Fruit fly (Drosophila melanogaster): ENCODE measurements around the gene Lar.

The Lar gene

DNA sequence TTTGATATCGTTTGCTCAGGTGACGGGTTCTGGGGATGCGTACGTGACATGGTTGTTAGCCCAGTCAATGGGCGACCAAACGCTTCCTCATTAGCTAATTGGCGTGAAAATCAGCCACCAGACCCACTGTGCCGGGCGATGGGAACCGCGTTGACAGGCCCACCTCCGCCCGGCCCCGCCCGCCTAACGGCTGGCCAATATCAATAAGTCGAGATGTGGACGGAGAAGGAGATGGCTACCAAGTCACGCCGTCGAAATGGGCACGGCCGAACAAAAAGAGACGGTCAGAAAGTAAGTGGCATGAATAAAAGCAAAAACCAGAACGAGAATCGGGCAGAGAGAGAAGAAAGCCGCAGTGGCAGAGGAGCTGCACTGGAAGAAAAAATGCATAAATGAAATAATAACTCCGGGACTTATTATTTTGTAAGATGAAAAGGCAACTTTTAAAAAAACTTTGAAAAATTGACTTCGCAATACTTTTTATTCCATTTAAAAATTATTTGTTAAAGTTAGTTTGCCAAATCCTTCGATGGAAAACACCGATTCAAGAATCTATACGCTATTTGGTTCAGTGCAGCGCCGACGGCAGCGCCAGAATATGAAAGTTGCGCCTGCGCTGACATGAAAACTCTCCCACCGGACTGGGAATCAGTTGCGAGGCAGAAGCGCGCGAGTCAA lies 48.5 kb upstream of the Lar start, which contains the start of gene CG13082 (continued):
- TF ChIP-seq CG12155 (GFP tag; optimal IDR thresholded peaks at IDR 0.05) (peak; percentile 10), BEAF-32 (GFP tag; optimal IDR thresholded peaks at IDR 0.05) (no peak), CG3163 (GFP tag; optimal IDR thresholded peaks at IDR 0.05) (no peak), Hr78 (GFP tag; optimal IDR thresholded peaks at IDR 0.05) (no peak), Hr3 (GFP tag; optimal IDR thresholded peaks at IDR 0.05) (peak; percentile 26), lov (optimal IDR thresholded peaks at IDR 0.05) (no peak), lov (GFP tag; IDR thresholded peaks at IDR 0.05) (no peak), psq (GFP tag; optimal IDR thresholded peaks at IDR 0.05) (no peak), YL-1 (GFP tag; optimal IDR thresholded peaks at IDR 0.05) (no peak), MTF-1 (GFP tag; optimal IDR thresholded peaks at IDR 0.05; ENCODE audit: borderline replicate concordance) (no peak), exex (tag; optimal IDR thresholded peaks at IDR 0.05) (no peak), HmgZ (tag; optimal IDR thresholded peaks at IDR 0.05) (no peak), vnd (GFP tag; IDR thresholded peaks at IDR 0.05; ENCODE audit: partially characterized antibody) (no peak), CG14441 (GFP tag; IDR thresholded peaks at IDR 0.05) (no peak), CG42726 (GFP tag; IDR thresholded peaks at IDR 0.05; ENCODE audit: partially characterized antibody) (no peak), chinmo (GFP tag; IDR thresholded peaks at IDR 0.05; ENCODE audit: partially characterized antibody) (no peak), btn (GFP tag; optimal IDR thresholded peaks at IDR 0.05) (peak; percentile 42), CG13296 (GFP tag; optimal IDR thresholded peaks at IDR 0.05) (no peak), ems (GFP tag; optimal IDR thresholded peaks at IDR 0.05) (no peak), Ravus (GFP tag; IDR thresholded peaks at IDR 0.05) (no peak), CG8944 (GFP tag; optimal IDR thresholded peaks at IDR 0.05) (peak; percentile 27), ssp (GFP tag; IDR thresholded peaks at IDR 0.05) (0 out of 2 replicates have a peak, but pooled peaks have one; percentile 26), dysf (GFP tag; IDR thresholded peaks at IDR 0.05) (0 out of 3 replicates have a peak, but pooled peaks have one; percentile 17), CG8089 (GFP tag; optimal IDR thresholded peaks at IDR 0.05) (no peak), Dip2 (GFP tag; IDR thresholded peaks at IDR 0.05) (no peak), Six4 (GFP tag; optimal IDR thresholded peaks at IDR 0.05) (peak; percentile 23), vvl (GFP tag; IDR thresholded peaks at IDR 0.05) (peak; percentile 36; the same call in 1 of the 2 replicates), B-H2 (GFP tag; optimal IDR thresholded peaks at IDR 0.05) (no peak), fd102C (GFP tag; optimal IDR thresholded peaks at IDR 0.05) (no peak), CG2129 (GFP tag; IDR thresholded peaks at IDR 0.05; ENCODE audit: partially characterized antibody) (no peak), CG31365 (tag; optimal IDR thresholded peaks at IDR 0.05) (no peak), peb (GFP tag; IDR thresholded peaks at IDR 0.05) (0 out of 2 replicates have a peak, but pooled peaks have one; percentile 38), CG6683 (GFP tag; optimal IDR thresholded peaks at IDR 0.05) (no peak), CG1647 (GFP tag; optimal IDR thresholded peaks at IDR 0.05) (no peak), en (GFP tag; optimal IDR thresholded peaks at IDR 0.05) (no peak), tx (GFP tag; optimal IDR thresholded peaks at IDR 0.05) (peak; percentile 23), CG10147 (GFP tag; optimal IDR thresholded peaks at IDR 0.05) (no peak), slp2 (GFP tag; optimal IDR thresholded peaks at IDR 0.05) (peak; percentile 40), tap (tag; optimal IDR thresholded peaks at IDR 0.05) (peak; percentile 20), CG31224 (GFP tag; IDR thresholded peaks at IDR 0.05) (no peak), CG10209 (GFP tag; optimal IDR thresholded peaks at IDR 0.05) (peak; percentile 48), CG33213 (GFP tag; optimal IDR thresholded peaks at IDR 0.05) (no peak), zf30C (GFP tag; optimal IDR thresholded peaks at IDR 0.05) (peak; percentile 75), Aef1 (GFP tag; IDR thresholded peaks at IDR 0.05) (no peak), CG9817 (tag; optimal IDR thresholded peaks at IDR 0.05) (peak; percentile 13), CG12744 (GFP tag; optimal IDR thresholded peaks at IDR 0.05) (no peak), Hr51 (GFP tag; optimal IDR thresholded peaks at IDR 0.05) (peak in 1 of 2 experiments; percentile 2), chif (GFP tag; optimal IDR thresholded peaks at IDR 0.05) (peak; percentile 39 to 51), pita (GFP tag; optimal IDR thresholded peaks at IDR 0.05) (no peak)

All from whole organism, embryonic.